Fruit fly (Drosophila melanogaster) whole organism: Measurements from ENCODE around the gene CG11382.

Experiments
- Dll ChIP-seq: fragments of >200 bp; optimal IDR thresholded peaks from 2 replicates; lab custom pipeline; 2017
- pan ChIP-seq: fragments of >200 bp; optimal IDR thresholded peaks from 2 replicates; lab custom pipeline; 2017
- psq ChIP-seq: fragments of >200 bp; optimal IDR thresholded peaks from 2 replicates; lab custom pipeline; 2017
- usp ChIP-seq: fragments of >200 bp; optimal IDR thresholded peaks from 2 replicates; lab custom pipeline; 2017; ENCODE audit warnings: missing biosample characterization, missing genetic modification characterization, mixed read lengths

dm6 chrX:1252961-1253360 lies 43.2 kb downstream of the CG11382 start:
- TF ChIP-seq psq, result no peak
- TF ChIP-seq Dll (lab: Kevin White, UChicago), result no peak
- TF ChIP-seq pan (lab: Kevin White, UChicago), result no peak
- no peak for TF ChIP-seq usp (GFP tag; lab: Kevin White, UChicago)
